Fruit fly (Drosophila melanogaster): ENCODE measurements around the gene Smyd3.

Gene Smyd3

DNA sequence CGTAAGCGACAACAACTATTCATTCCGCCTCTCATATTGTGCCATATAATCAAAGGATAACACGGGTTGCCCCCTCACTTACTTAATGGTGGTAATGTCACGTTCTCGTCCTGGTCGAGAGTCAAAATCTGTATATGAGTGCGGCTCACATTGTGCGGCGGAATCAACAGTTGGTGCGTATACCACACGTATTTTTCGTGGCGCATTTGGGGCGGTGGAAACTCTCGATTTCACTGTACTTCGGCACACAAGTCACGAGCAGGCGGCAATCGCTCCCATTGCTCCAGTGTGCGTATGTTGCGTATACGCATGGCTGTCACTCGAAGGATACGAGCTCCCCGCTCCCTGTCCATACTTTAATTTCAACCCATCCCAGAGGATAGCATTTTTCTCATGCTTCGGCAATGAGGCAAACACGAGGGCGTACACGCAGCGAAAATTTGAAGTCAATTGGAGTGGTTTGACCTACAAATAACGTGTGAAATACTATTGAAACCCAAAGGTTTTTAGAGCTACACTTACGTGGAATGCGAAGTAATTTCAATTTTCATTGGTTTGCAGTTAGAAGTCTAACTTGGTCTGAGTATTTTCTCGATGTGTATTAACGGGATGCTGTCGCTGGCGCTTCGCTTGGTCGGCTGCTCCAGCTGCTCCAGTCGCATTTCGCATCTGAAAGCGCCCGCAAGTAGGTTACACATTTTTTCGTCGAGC lies 26.7 kb downstream of the Smyd3 start (continued):
- peak; percentile 22; the same call in 1 of the 3 replicates for TF ChIP-seq z (GFP tag; IDR thresholded peaks at IDR 0.05)
- TF ChIP-seq kni (GFP tag; optimal IDR thresholded peaks at IDR 0.05): no peak
- no peak for TF ChIP-seq Bgb (GFP tag; IDR thresholded peaks at IDR 0.05; ENCODE audit: partially characterized antibody)
- peak; percentile 42 for TF ChIP-seq Atf3 (GFP tag; optimal IDR thresholded peaks at IDR 0.05)
- TF ChIP-seq Dip3 (GFP tag; optimal IDR thresholded peaks at IDR 0.05): peak; percentile 75
- TF ChIP-seq klu (GFP tag; IDR thresholded peaks at IDR 0.05): peak; percentile 68
- peak; percentile 52 for TF ChIP-seq CG4404 (GFP tag; IDR thresholded peaks at IDR 0.05)
- TF ChIP-seq zen (tag; optimal IDR thresholded peaks at IDR 0.05): no peak
- peak; percentile 79 for TF ChIP-seq esg (GFP tag; conservative IDR thresholded peaks at IDR 0.05)
- TF ChIP-seq NfI (GFP tag; optimal IDR thresholded peaks at IDR 0.05): peak; percentile 74
- peak; percentile 69 for TF ChIP-seq CG8944 (GFP tag; optimal IDR thresholded peaks at IDR 0.05)
- no peak for TF ChIP-seq CG17912 (GFP tag; optimal IDR thresholded peaks at IDR 0.05)
- TF ChIP-seq Oaz (GFP tag; IDR thresholded peaks at IDR 0.05): peak; percentile 75; the same call in 1 of the 2 replicates
- no peak for TF ChIP-seq fd102C (GFP tag; optimal IDR thresholded peaks at IDR 0.05)
- peak; percentile 84 for TF ChIP-seq CG7556 (GFP tag; optimal IDR thresholded peaks at IDR 0.05)
- peak; percentile 26 for TF ChIP-seq CG2875 (GFP tag; optimal IDR thresholded peaks at IDR 0.05)
- TF ChIP-seq eyg (GFP tag; optimal IDR thresholded peaks at IDR 0.05): peak; percentile 45
- peak; percentile 53 for TF ChIP-seq CG10654 (GFP tag; optimal IDR thresholded peaks at IDR 0.05)
- TF ChIP-seq Chrac-16 (GFP tag; optimal IDR thresholded peaks at IDR 0.05): peak; percentile 60
- TF ChIP-seq gce (GFP tag; IDR thresholded peaks at IDR 0.05): 0 out of 3 replicates have a peak, but pooled peaks have one; percentile 34
- peak; percentile 57 for TF ChIP-seq luna (GFP tag; optimal IDR thresholded peaks at IDR 0.05)
- TF ChIP-seq slou (GFP tag; optimal IDR thresholded peaks at IDR 0.05): peak; percentile 53
- peak; percentile 69 for TF ChIP-seq Myb (GFP tag; optimal IDR thresholded peaks at IDR 0.05)
- TF ChIP-seq lola (GFP tag; optimal IDR thresholded peaks at IDR 0.05): no peak
- peak; percentile 6 for TF ChIP-seq CG11723 (GFP tag; optimal IDR thresholded peaks at IDR 0.05)
- no peak for TF ChIP-seq CG17186 (GFP tag; optimal IDR thresholded peaks at IDR 0.05)
- TF ChIP-seq CG7786 (GFP tag; optimal IDR thresholded peaks at IDR 0.05): peak; percentile 85
- TF ChIP-seq Ssrp (tag; optimal IDR thresholded peaks at IDR 0.05): peak; percentile 34
- peak; percentile 39 for TF ChIP-seq tap (tag; optimal IDR thresholded peaks at IDR 0.05)
- no peak for TF ChIP-seq Dfd (GFP tag; optimal IDR thresholded peaks at IDR 0.05)
- TF ChIP-seq gt (GFP tag; IDR thresholded peaks at IDR 0.05): no peak
- peak; percentile 64 for TF ChIP-seq onecut (GFP tag; IDR thresholded peaks at IDR 0.05)
- peak; percentile 77 for TF ChIP-seq bab2 (GFP tag; optimal IDR thresholded peaks at IDR 0.05)
- peak; percentile 84 for TF ChIP-seq CG14441 (GFP tag; IDR thresholded peaks at IDR 0.05)
- TF ChIP-seq Ada2b (GFP tag; IDR thresholded peaks at IDR 0.05): peak; percentile 85
- TF ChIP-seq CG43689 (GFP tag; IDR thresholded peaks at IDR 0.05): no peak
- peak; percentile 79 for TF ChIP-seq sob (GFP tag; IDR thresholded peaks at IDR 0.05)
- peak; percentile 74 for TF ChIP-seq CG9609 (GFP tag; optimal IDR thresholded peaks at IDR 0.05)
- TF ChIP-seq CG4282 (GFP tag; optimal IDR thresholded peaks at IDR 0.05): no peak
- peak; percentile 56 for TF ChIP-seq ab (GFP tag; optimal IDR thresholded peaks at IDR 0.05)
- TF ChIP-seq amos (GFP tag; IDR thresholded peaks at IDR 0.05; ENCODE audit: partially characterized antibody): no peak
- peak; percentile 74 for TF ChIP-seq NK7.1 (GFP tag; optimal IDR thresholded peaks at IDR 0.05)
- TF ChIP-seq CG6683 (GFP tag; optimal IDR thresholded peaks at IDR 0.05): peak; percentile 65
- TF ChIP-seq crol (GFP tag; IDR thresholded peaks at IDR 0.05): no peak
- no peak for TF ChIP-seq usp (GFP tag; optimal IDR thresholded peaks at IDR 0.05)
- TF ChIP-seq CG31365 (tag; optimal IDR thresholded peaks at IDR 0.05): peak; percentile 45
- TF ChIP-seq caup (GFP tag; optimal IDR thresholded peaks at IDR 0.05; ENCODE audit: severe bottlenecking): peak; percentile 88
- no peak for TF ChIP-seq hbn (GFP tag; IDR thresholded peaks at IDR 0.05; ENCODE audit: partially characterized antibody)
- TF ChIP-seq dmrt99B (tag; optimal IDR thresholded peaks at IDR 0.05): peak; percentile 77
- TF ChIP-seq CG5245 (GFP tag; optimal IDR thresholded peaks at IDR 0.05): peak; percentile 48
